Worm (Caenorhabditis elegans) whole organism, young adult: Measurements from ENCODE around the gene Y49F6B.14.

Experiments used
- B0019.2 ChIP-seq: fragments of 200-800 bp; sonication (Bioruptor generic); conservative IDR thresholded peaks from 2 replicates; pipeline ENCODE4 v1.3.6; 2022; ENCODE audit warnings: missing genetic modification reagents, missing genetic modification characterization, missing compliant biosample characterization
- B0035.1 ChIP-seq: sonication (generic microtip); optimal IDR thresholded peaks from 2 replicates; lab custom pipeline; 2016; ENCODE audit warnings: missing genetic modification characterization, mild to moderate bottlenecking, missing compliant biosample characterization, missing genotype, missing genetic modification reagents
- C06A6.2 ChIP-seq: fragments of 200-800 bp; sonication (Bioruptor generic); conservative IDR thresholded peaks from 2 replicates; pipeline ENCODE4 v1.3.6; 2022; ENCODE audit warnings: missing genetic modification characterization, missing compliant biosample characterization
- C17E4.6 ChIP-seq: fragments of 200-800 bp; sonication (Bioruptor generic); IDR thresholded peaks from 2 replicates; pipeline ENCODE4 v1.3.6; 2022; ENCODE audit warnings: missing genetic modification reagents, missing genetic modification characterization, missing compliant biosample characterization
- F23B12.7 ChIP-seq: sonication (generic microtip); optimal IDR thresholded peaks from 2 replicates; lab custom pipeline; 2017; ENCODE audit warnings: missing genetic modification characterization, mild to moderate bottlenecking, missing compliant biosample characterization, antibody characterized with exemption, moderate library complexity; ENCODE audit not compliant: insufficient read depth
- F33H1.4 ChIP-seq: fragments of 200-800 bp; sonication (Bioruptor generic); IDR thresholded peaks from 2 replicates; pipeline ENCODE4 v1.3.6; 2022; ENCODE audit warnings: missing genetic modification reagents, missing genetic modification characterization, missing compliant biosample characterization
- F52B5.7 ChIP-seq: sonication (generic microtip); optimal IDR thresholded peaks from 2 replicates; lab custom pipeline; 2016; ENCODE audit warnings: mild to moderate bottlenecking, missing genetic modification characterization, missing compliant biosample characterization
- F55B11.4 ChIP-seq: sonication (generic microtip); optimal IDR thresholded peaks from 2 replicates; lab custom pipeline; 2016; ENCODE audit warnings: missing compliant biosample characterization, missing genetic modification characterization, borderline replicate concordance; ENCODE audit not compliant: insufficient read depth
- Y53F4B.3 ChIP-seq: fragments of 200-800 bp; sonication (Bioruptor generic); IDR thresholded peaks from 2 replicates; pipeline ENCODE4 v1.3.6; 2022; ENCODE audit warnings: missing genetic modification reagents, missing genetic modification characterization, missing compliant biosample characterization
- Y56A3A.18 ChIP-seq: fragments of 200-800 bp; sonication (Bioruptor generic); IDR thresholded peaks from 2 replicates; pipeline ENCODE4 v1.3.6; 2022; ENCODE audit warnings: missing genetic modification reagents, missing genetic modification characterization, missing compliant biosample characterization
- Y67H2A.10 ChIP-seq: fragments of 200-800 bp; sonication (Bioruptor generic); conservative IDR thresholded peaks from 2 replicates; pipeline ENCODE4 v1.3.6; 2022; ENCODE audit warnings: missing genetic modification reagents, missing genetic modification characterization, missing compliant biosample characterization
- Y95B8A.8 ChIP-seq: fragments of 200-800 bp; sonication (Bioruptor generic); IDR thresholded peaks from 2 replicates; pipeline ENCODE4 v1.3.6; 2022; ENCODE audit warnings: missing genetic modification reagents, missing genetic modification characterization, missing compliant biosample characterization
- akir-1 ChIP-seq: fragments of 200-800 bp; sonication (Bioruptor generic); optimal IDR thresholded peaks from 2 replicates; lab custom pipeline; 2018; ENCODE audit warnings: mild to moderate bottlenecking, missing genetic modification characterization, moderate library complexity, missing compliant biosample characterization
- ama-1 ChIP-seq, 3 experiments: fragments of 150-350 bp in 1 of 3; sonication (generic microtip) in 2 of 3; optimal IDR thresholded peaks; 2 replicates each; lab custom pipeline; 2014 to 2018; ENCODE audit warnings: missing biosample characterization in 2 of 3, missing genetic modification characterization in 2 of 3, missing genetic modification reagents in 2 of 3
- atf-7 ChIP-seq: sonication (generic microtip); optimal IDR thresholded peaks from 2 replicates; lab custom pipeline; 2017; ENCODE audit warnings: mild to moderate bottlenecking, missing genetic modification characterization, missing compliant biosample characterization
- athp-1 ChIP-seq: sonication (generic microtip); optimal IDR thresholded peaks from 2 replicates; lab custom pipeline; 2017; ENCODE audit warnings: mild to moderate bottlenecking, missing genetic modification characterization, missing compliant biosample characterization
- bed-1 ChIP-seq: fragments of 200-800 bp; sonication (Bioruptor generic); IDR thresholded peaks from 2 replicates; pipeline ENCODE4 v1.3.6; 2022; ENCODE audit warnings: missing genetic modification reagents, missing genetic modification characterization, missing compliant biosample characterization
- bed-2 ChIP-seq: fragments of 200-800 bp; sonication (Bioruptor generic); IDR thresholded peaks from 2 replicates; pipeline ENCODE4 v1.3.6; 2022; ENCODE audit warnings: missing genetic modification reagents, missing genetic modification characterization, missing compliant biosample characterization
- ccch-3 ChIP-seq: fragments of 200-800 bp; sonication (Bioruptor generic); optimal IDR thresholded peaks from 2 replicates; lab custom pipeline; 2018; ENCODE audit warnings: mild to moderate bottlenecking, missing genetic modification characterization, missing compliant biosample characterization
- ceh-100 ChIP-seq: fragments of 200-800 bp; sonication (Bioruptor generic); IDR thresholded peaks from 2 replicates; pipeline ENCODE4 v1.3.6; 2022; ENCODE audit warnings: missing genetic modification reagents, missing genetic modification characterization, missing compliant biosample characterization
- ceh-79 ChIP-seq: sonication (generic microtip); optimal IDR thresholded peaks from 2 replicates; lab custom pipeline; 2017; ENCODE audit warnings: mild to moderate bottlenecking, missing genetic modification characterization, missing compliant biosample characterization
- ceh-91 ChIP-seq: fragments of 200-800 bp; sonication (Bioruptor generic); IDR thresholded peaks from 2 replicates; pipeline ENCODE4 v1.3.6; 2022; ENCODE audit warnings: missing genetic modification reagents, missing genetic modification characterization, missing compliant biosample characterization
- egl-18 ChIP-seq: fragments of 200-800 bp; sonication (Bioruptor generic); IDR thresholded peaks from 2 replicates; pipeline ENCODE4 v1.3.6; 2022; ENCODE audit warnings: missing genetic modification reagents, missing genetic modification characterization, missing compliant biosample characterization
- egrh-3 ChIP-seq: fragments of 200-800 bp; sonication (Bioruptor generic); IDR thresholded peaks from 2 replicates; pipeline ENCODE4 v1.3.6; 2022; ENCODE audit warnings: missing genetic modification reagents, missing genetic modification characterization, missing compliant biosample characterization
- ets-4 ChIP-seq: fragments of 200-800 bp; sonication (Bioruptor generic); optimal IDR thresholded peaks from 2 replicates; lab custom pipeline; 2018; ENCODE audit warnings: mild to moderate bottlenecking, missing genetic modification characterization, missing compliant biosample characterization
- fkh-3 ChIP-seq: sonication (generic microtip); optimal IDR thresholded peaks from 2 replicates; lab custom pipeline; 2016; ENCODE audit warnings: mild to moderate bottlenecking, missing genetic modification characterization, missing compliant biosample characterization
- hlh-12 ChIP-seq: sonication (generic microtip); optimal IDR thresholded peaks from 2 replicates; lab custom pipeline; 2016; ENCODE audit warnings: missing genetic modification characterization, missing compliant biosample characterization
- lag-1 ChIP-seq: fragments of 200-800 bp; sonication (Bioruptor generic); IDR thresholded peaks from 2 replicates; pipeline ENCODE4 v1.3.6; 2022; ENCODE audit warnings: missing genetic modification reagents, missing genetic modification characterization, missing compliant biosample characterization
- let-526 ChIP-seq: fragments of 200-800 bp; sonication (Bioruptor generic); IDR thresholded peaks from 2 replicates; pipeline ENCODE4 v1.3.6; 2022; ENCODE audit warnings: missing genetic modification reagents, missing genetic modification characterization, missing compliant biosample characterization
- let-607 ChIP-seq, 2 experiments: fragments of 200-800 bp in 1 of 2; sonication (Bioruptor generic) in 1 of 2; sonication (generic microtip) in 1 of 2; optimal IDR thresholded peaks; 2 replicates each; lab custom pipeline; 2016 to 2018; ENCODE audit warnings: mild to moderate bottlenecking in 2 of 2, missing compliant biosample characterization in 2 of 2, missing genetic modification characterization in 2 of 2, moderate library complexity in 2 of 2, missing genotype in 1 of 2
- lin-35 ChIP-seq, 3 experiments: fragments of 150-350 bp in 2 of 3; sonication (generic microtip) in 1 of 3; optimal IDR thresholded peaks; 2 replicates each; lab custom pipeline; 2014 to 2018; ENCODE audit warnings: missing biosample characterization in 3 of 3, missing genetic modification characterization in 3 of 3, missing genetic modification reagents in 3 of 3
- madf-10 ChIP-seq: sonication (generic microtip); optimal IDR thresholded peaks from 2 replicates; lab custom pipeline; 2016; ENCODE audit warnings: mild to moderate bottlenecking, missing genetic modification characterization, missing compliant biosample characterization
- madf-6 ChIP-seq: fragments of 200-800 bp; sonication (Bioruptor generic); IDR thresholded peaks from 2 replicates; pipeline ENCODE4 v1.3.6; 2022; ENCODE audit warnings: missing genetic modification reagents, missing genetic modification characterization, missing compliant biosample characterization
- mcd-1 ChIP-seq: fragments of 200-800 bp; sonication (Bioruptor generic); IDR thresholded peaks from 2 replicates; pipeline ENCODE4 v1.3.6; 2022; ENCODE audit warnings: missing genetic modification reagents, missing genetic modification characterization, missing compliant biosample characterization
- mxl-1 ChIP-seq: sonication (generic microtip); optimal IDR thresholded peaks from 2 replicates; lab custom pipeline; 2016; ENCODE audit warnings: missing genetic modification characterization, missing compliant biosample characterization
- nhr-120 ChIP-seq: fragments of 200-800 bp; sonication (Bioruptor generic); IDR thresholded peaks from 2 replicates; pipeline ENCODE4 v1.3.6; 2022; ENCODE audit warnings: missing genetic modification characterization, missing compliant biosample characterization
- rcor-1 ChIP-seq: fragments of 200-800 bp; sonication (Bioruptor generic); IDR thresholded peaks from 2 replicates; pipeline ENCODE4 v1.3.6; 2022; ENCODE audit warnings: missing genetic modification reagents, missing genetic modification characterization, missing compliant biosample characterization
- rec-8 ChIP-seq, 2 experiments: sonication (generic microtip); optimal IDR thresholded peaks; 2 replicates each; lab custom pipeline; 2016; ENCODE audit warnings: mild to moderate bottlenecking in 2 of 2, missing genetic modification characterization in 2 of 2, missing genetic modification reagents in 2 of 2, missing genotype in 2 of 2, missing biosample characterization in 1 of 2, missing compliant biosample characterization in 1 of 2, moderate library complexity in 1 of 2
- repo-1 ChIP-seq: sonication (generic microtip); optimal IDR thresholded peaks from 2 replicates; lab custom pipeline; 2017; ENCODE audit warnings: mild to moderate bottlenecking, missing genetic modification characterization, missing compliant biosample characterization
- sdz-38 ChIP-seq: sonication (generic microtip); optimal IDR thresholded peaks from 2 replicates; lab custom pipeline; 2016; ENCODE audit warnings: missing genotype, missing genetic modification characterization, missing compliant biosample characterization
- snpc-3.4 ChIP-seq: sonication (generic microtip); optimal IDR thresholded peaks from 2 replicates; lab custom pipeline; 2017; ENCODE audit warnings: missing genetic modification characterization, mild to moderate bottlenecking, missing compliant biosample characterization, antibody characterized with exemption, moderate library complexity, missing genotype, missing genetic modification reagents
- somi-1 ChIP-seq: fragments of 200-800 bp; sonication (Bioruptor generic); optimal IDR thresholded peaks from 2 replicates; lab custom pipeline; 2018; ENCODE audit warnings: mild to moderate bottlenecking, missing genetic modification characterization, missing compliant biosample characterization
- tlf-1 ChIP-seq: fragments of 200-800 bp; sonication (Bioruptor generic); optimal IDR thresholded peaks from 2 replicates; lab custom pipeline; 2018; ENCODE audit warnings: mild to moderate bottlenecking, missing genetic modification characterization, missing compliant biosample characterization
- zfh-2 ChIP-seq: fragments of 200-800 bp; sonication (Bioruptor generic); conservative IDR thresholded peaks from 2 replicates; pipeline ENCODE4 v1.3.6; 2022; ENCODE audit warnings: missing genetic modification reagents, missing genetic modification characterization, missing compliant biosample characterization
- ztf-25 ChIP-seq: fragments of 200-800 bp; sonication (Bioruptor generic); IDR thresholded peaks from 2 replicates; pipeline ENCODE4 v1.3.6; 2022; ENCODE audit warnings: missing genetic modification reagents, missing genetic modification characterization, missing compliant biosample characterization
- ztf-28 ChIP-seq: fragments of 200-800 bp; sonication (Bioruptor generic); IDR thresholded peaks from 2 replicates; pipeline ENCODE4 v1.3.6; 2022; ENCODE audit warnings: missing genetic modification reagents, missing genetic modification characterization, missing compliant biosample characterization

Y49F6B.14 gene

ce11 chrII:3518961-3519544, 3.8 kb upstream of the Y49F6B.14 start, which contains the start of gene clec-126 (continued):
- TF ChIP-seq Y56A3A.18 (GFP tag; lab: Robert Waterston, UW) (peak; percentile 73; the same call in 1 of the 2 replicates), madf-6 (GFP tag; lab: Robert Waterston, UW) (peak; percentile 71), C17E4.6 (GFP tag; lab: Robert Waterston, UW) (0 out of 2 replicates have a peak, but pooled peaks have one; percentile 16), rcor-1 (peak; percentile 59; the same call in 1 of the 2 replicates), ceh-79 (tag; lab: Kevin White, UChicago) (peak; percentile 49), egrh-3 (peak; percentile 54), F55B11.4 (tag; lab: Kevin White, UChicago) (no peak), egl-18 (no peak), C06A6.2 (peak; percentile 50; the same call in 1 of the 2 replicates), bed-2 (GFP tag; lab: Robert Waterston, UW) (no peak), ztf-28 (GFP tag; lab: Robert Waterston, UW) (0 out of 2 replicates have a peak, but pooled peaks have one; percentile 57), madf-10 (tag; lab: Kevin White, UChicago) (peak; percentile 87), sdz-38 (tag; lab: Kevin White, UChicago) (no peak), repo-1 (tag; lab: Kevin White, UChicago) (peak; percentile 90), fkh-3 (tag; lab: Kevin White, UChicago) (peak; percentile 42), ceh-91 (GFP tag; lab: Robert Waterston, UW) (0 out of 2 replicates have a peak, but pooled peaks have one; percentile 29), atf-7 (peak; percentile 93), hlh-12 (peak; percentile 29), nhr-120 (GFP tag; lab: Robert Waterston, UW) (no peak), ztf-25 (GFP tag; lab: Robert Waterston, UW) (no peak), B0019.2 (GFP tag; lab: Robert Waterston, UW) (0 out of 2 replicates have a peak, but pooled peaks have one; percentile 6), ceh-100 (GFP tag; lab: Robert Waterston, UW) (peak; percentile 49), let-607 (tag; optimal IDR thresholded peaks at IDR 0.05; lab: Kevin White, UChicago) (peak; percentile 11 to 75), let-526 (GFP tag; lab: Robert Waterston, UW) (no peak), athp-1 (tag; lab: Kevin White, UChicago) (peak; percentile 87), mcd-1 (GFP tag; lab: Robert Waterston, UW) (peak; percentile 84), F52B5.7 (tag; lab: Kevin White, UChicago) (peak; percentile 51), snpc-3.4 (tag; lab: Kevin White, UChicago) (peak; percentile 62), Y53F4B.3 (GFP tag; lab: Robert Waterston, UW) (no peak), F33H1.4 (peak; percentile 42), ccch-3 (peak; percentile 50), F23B12.7 (tag; lab: Kevin White, UChicago) (peak; percentile 76), lin-35 (GFP tag; optimal IDR thresholded peaks at IDR 0.05; lab: Kevin White, UChicago) (peak in 1 of 3 experiments; percentile 58), B0035.1 (tag; lab: Kevin White, UChicago) (peak; percentile 84), Y67H2A.10 (GFP tag; lab: Robert Waterston, UW) (no peak), ets-4 (peak; percentile 12), akir-1 (GFP tag; lab: Kevin White, UChicago) (no peak), bed-1 (GFP tag; lab: Robert Waterston, UW) (no peak), ama-1 (optimal IDR thresholded peaks at IDR 0.05; lab: Kevin White, UChicago) (no peak), ama-1 (GFP tag; optimal IDR thresholded peaks at IDR 0.05; lab: Kevin White, UChicago) (peak; percentile 30 to 71), somi-1 (GFP tag; lab: Kevin White, UChicago) (peak; percentile 77), rec-8 (tag; optimal IDR thresholded peaks at IDR 0.05; lab: Kevin White, UChicago) (peak; percentile 66 to 75), zfh-2 (GFP tag; lab: Robert Waterston, UW) (peak; percentile 50; the same call in 1 of the 2 replicates), mxl-1 (tag; lab: Kevin White, UChicago) (peak; percentile 78), Y95B8A.8 (GFP tag; lab: Robert Waterston, UW) (0 out of 2 replicates have a peak, but pooled peaks have one; percentile 21), lag-1 (GFP tag; lab: Robert Waterston, UW) (no peak), tlf-1 (GFP tag; lab: Kevin White, UChicago) (peak; percentile 77)
